Worm (Caenorhabditis elegans) whole organism, late embryonic: ENCODE results near the gene hmgr-1.
A peak's percentile ranks its signal among the peaks of the same experiment; 100 is the strongest.

Source experiments
- C08G9.2 ChIP-seq: sonication (generic microtip); optimal IDR thresholded peaks from 2 replicates; lab custom pipeline; 2016; ENCODE audit warnings: mild to moderate bottlenecking, missing genetic modification characterization, moderate library complexity, missing compliant biosample characterization
- F13H6.1 ChIP-seq: sonication (generic microtip); optimal IDR thresholded peaks from 2 replicates; lab custom pipeline; 2016; ENCODE audit warnings: missing genetic modification characterization, missing compliant biosample characterization
- K02D7.2 ChIP-seq: sonication (generic microtip); optimal IDR thresholded peaks from 2 replicates; lab custom pipeline; 2017; ENCODE audit warnings: mild to moderate bottlenecking, missing genetic modification characterization, missing compliant biosample characterization
- K09A11.1 ChIP-seq: sonication (generic microtip); optimal IDR thresholded peaks from 2 replicates; lab custom pipeline; 2017; ENCODE audit warnings: antibody characterized with exemption, mild to moderate bottlenecking, missing genetic modification characterization, missing compliant biosample characterization; ENCODE audit not compliant: insufficient read depth
- T23F11.4 ChIP-seq: fragments of 200-800 bp; sonication (Bioruptor generic); optimal IDR thresholded peaks from 2 replicates; lab custom pipeline; 2018; ENCODE audit warnings: mild to moderate bottlenecking, missing genetic modification characterization, missing compliant biosample characterization
- Y22D7AL.16 ChIP-seq: sonication (generic microtip); optimal IDR thresholded peaks from 2 replicates; lab custom pipeline; 2016; ENCODE audit warnings: missing genetic modification characterization, missing compliant biosample characterization
- ama-1 ChIP-seq: fragments of 150-350 bp; optimal IDR thresholded peaks from 2 replicates; lab custom pipeline; 2014
- ceh-14 ChIP-seq: sonication (generic microtip); optimal IDR thresholded peaks from 2 replicates; lab custom pipeline; 2016; ENCODE audit warnings: missing genotype, missing genetic modification characterization, missing compliant biosample characterization
- ceh-18 ChIP-seq: sonication (generic microtip); optimal IDR thresholded peaks from 2 replicates; lab custom pipeline; 2016; ENCODE audit warnings: missing genetic modification characterization, missing compliant biosample characterization
- ceh-19 ChIP-seq: fragments of 200-800 bp; sonication (Bioruptor generic); optimal IDR thresholded peaks from 2 replicates; lab custom pipeline; 2018; ENCODE audit warnings: mild to moderate bottlenecking, missing genetic modification characterization, missing compliant biosample characterization
- ceh-2 ChIP-seq: sonication (generic microtip); optimal IDR thresholded peaks from 2 replicates; lab custom pipeline; 2016; ENCODE audit warnings: missing genotype, missing genetic modification characterization, missing compliant biosample characterization
- ceh-31 ChIP-seq: sonication (generic microtip); optimal IDR thresholded peaks from 2 replicates; lab custom pipeline; 2016; ENCODE audit warnings: missing genetic modification characterization, missing compliant biosample characterization
- ceh-6 ChIP-seq: fragments of 200-800 bp; sonication (Bioruptor generic); optimal IDR thresholded peaks from 2 replicates; lab custom pipeline; 2018; ENCODE audit warnings: mild to moderate bottlenecking, missing genetic modification characterization, missing compliant biosample characterization
- elt-2 ChIP-seq: sonication (generic microtip); optimal IDR thresholded peaks from 2 replicates; lab custom pipeline; 2016; ENCODE audit warnings: missing genetic modification reagents, missing genetic modification characterization, missing compliant biosample characterization
- elt-4 ChIP-seq: sonication (generic microtip); optimal IDR thresholded peaks from 2 replicates; lab custom pipeline; 2016; ENCODE audit warnings: missing genetic modification characterization, missing compliant biosample characterization
- ets-4 ChIP-seq: sonication (generic microtip); optimal IDR thresholded peaks from 2 replicates; lab custom pipeline; 2016; ENCODE audit warnings: missing genetic modification characterization, missing compliant biosample characterization
- fkh-10 ChIP-seq: fragments of 150-350 bp; optimal IDR thresholded peaks from 2 replicates; lab custom pipeline; 2014; ENCODE audit warnings: missing biosample characterization, missing genetic modification reagents, missing genetic modification characterization
- fkh-6 ChIP-seq: sonication (generic microtip); optimal IDR thresholded peaks from 2 replicates; lab custom pipeline; 2016; ENCODE audit warnings: missing genetic modification characterization, missing compliant biosample characterization
- gmeb-2 ChIP-seq: sonication (generic microtip); optimal IDR thresholded peaks from 2 replicates; lab custom pipeline; 2016; ENCODE audit warnings: missing genetic modification characterization, inconsistent platforms, missing compliant biosample characterization
- hlh-30 ChIP-seq: sonication (generic microtip); optimal IDR thresholded peaks from 2 replicates; lab custom pipeline; 2017; ENCODE audit warnings: antibody characterized with exemption, missing genetic modification characterization, missing compliant biosample characterization; ENCODE audit not compliant: insufficient read depth
- lim-6 ChIP-seq: sonication (generic microtip); optimal IDR thresholded peaks from 2 replicates; lab custom pipeline; 2016; ENCODE audit warnings: missing genetic modification characterization, missing compliant biosample characterization
- madf-2 ChIP-seq: sonication (generic microtip); optimal IDR thresholded peaks from 2 replicates; lab custom pipeline; 2017; ENCODE audit warnings: missing genetic modification characterization, missing compliant biosample characterization
- nfya-1 ChIP-seq: sonication (generic microtip); optimal IDR thresholded peaks from 2 replicates; lab custom pipeline; 2017; ENCODE audit warnings: missing genetic modification characterization, mild to moderate bottlenecking, missing compliant biosample characterization, antibody characterized with exemption, moderate library complexity
- pax-1 ChIP-seq: fragments of 150-350 bp; optimal IDR thresholded peaks from 2 replicates; lab custom pipeline; 2014; ENCODE audit warnings: missing biosample characterization, missing genetic modification characterization
- pha-2 ChIP-seq: sonication (generic microtip); optimal IDR thresholded peaks from 2 replicates; lab custom pipeline; 2017; ENCODE audit warnings: mild to moderate bottlenecking, missing genetic modification characterization, missing compliant biosample characterization
- pha-4 ChIP-seq: fragments of 150-350 bp; optimal IDR thresholded peaks from 2 replicates; lab custom pipeline; 2018; ENCODE audit warnings: missing biosample characterization, missing genetic modification reagents, missing genetic modification characterization
- rnt-1 ChIP-seq: sonication (generic microtip); optimal IDR thresholded peaks from 2 replicates; lab custom pipeline; 2016; ENCODE audit warnings: missing genetic modification characterization, missing compliant biosample characterization
- sdc-2 ChIP-seq: sonication (generic microtip); optimal IDR thresholded peaks from 2 replicates; lab custom pipeline; 2016; ENCODE audit warnings: missing genotype, missing genetic modification characterization, missing compliant biosample characterization
- tbx-2 ChIP-seq: sonication (generic microtip); optimal IDR thresholded peaks from 2 replicates; lab custom pipeline; 2016; ENCODE audit warnings: missing genetic modification characterization, missing compliant biosample characterization
- tbx-7 ChIP-seq: sonication (generic microtip); optimal IDR thresholded peaks from 2 replicates; lab custom pipeline; 2016; ENCODE audit warnings: missing genotype, missing genetic modification characterization, missing compliant biosample characterization
- unc-42 ChIP-seq: sonication (generic microtip); optimal IDR thresholded peaks from 2 replicates; lab custom pipeline; 2016; ENCODE audit warnings: missing genotype, missing genetic modification characterization, missing compliant biosample characterization
- unc-55 ChIP-seq: sonication (generic microtip); optimal IDR thresholded peaks from 2 replicates; lab custom pipeline; 2017; ENCODE audit warnings: missing biosample characterization, missing genetic modification reagents, missing genetic modification characterization
- unc-86 ChIP-seq: sonication (generic microtip); optimal IDR thresholded peaks from 2 replicates; lab custom pipeline; 2016; ENCODE audit warnings: missing genetic modification characterization, missing compliant biosample characterization
- zip-5 ChIP-seq: sonication (generic microtip); optimal IDR thresholded peaks from 2 replicates; lab custom pipeline; 2016; ENCODE audit warnings: missing genetic modification characterization, missing compliant biosample characterization

Gene hmgr-1

ce11 chrIII:7370569-7370968, 11.3 kb downstream of the hmgr-1 start:
- TF ChIP-seq F13H6.1 (tag; lab: Kevin White, UChicago) (no peak), ama-1 (lab: Kevin White, UChicago) (no peak), fkh-10 (GFP tag; lab: Kevin White, UChicago) (no peak), rnt-1 (tag; lab: Kevin White, UChicago) (no peak), K09A11.1 (no peak), fkh-6 (no peak), ets-4 (tag; lab: Kevin White, UChicago) (no peak), pha-4 (tag; lab: Kevin White, UChicago) (no peak), elt-4 (tag; lab: Kevin White, UChicago) (no peak), C08G9.2 (tag; lab: Kevin White, UChicago) (no peak), T23F11.4 (GFP tag; lab: Kevin White, UChicago) (no peak), ceh-6 (GFP tag; lab: Kevin White, UChicago) (no peak)

ce11 chrIII:7373802-7374435, 14.6 kb downstream of the hmgr-1 start:
- no peak for TF ChIP-seq elt-4 (tag; lab: Kevin White, UChicago)
- no peak for TF ChIP-seq lim-6 (tag; lab: Kevin White, UChicago)
- no peak for TF ChIP-seq zip-5
- no peak for TF ChIP-seq madf-2 (tag; lab: Kevin White, UChicago)
- TF ChIP-seq, all 69 proteins: peak for 0

DNA sequence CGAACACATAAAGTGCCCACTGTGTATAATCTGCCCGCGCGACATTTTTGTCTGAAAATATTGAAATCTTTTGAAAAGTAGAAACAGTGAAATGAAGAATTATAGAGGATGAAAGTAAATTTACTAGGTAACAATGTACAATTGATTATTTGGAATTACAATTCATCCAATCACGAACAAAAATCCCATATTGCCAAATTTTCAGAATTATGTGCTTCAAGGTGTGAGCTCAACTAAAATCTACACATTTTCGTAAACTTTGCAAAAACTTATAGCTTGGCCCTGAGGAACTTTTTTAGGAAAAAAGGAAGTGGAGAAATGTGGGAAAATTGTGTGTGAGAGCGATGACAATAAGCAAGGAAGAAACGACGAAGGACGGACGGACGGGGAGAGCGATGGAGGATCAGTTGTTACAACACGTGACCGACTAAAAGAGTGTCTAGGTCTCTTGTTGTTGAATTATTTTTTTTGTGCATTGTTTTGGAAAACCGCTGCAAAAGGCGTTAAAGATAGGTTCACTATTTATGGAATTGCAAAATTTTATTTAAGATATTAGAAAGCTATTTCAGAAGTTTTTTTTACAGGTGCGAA, 15.5 kb downstream of the hmgr-1 start, which contains the start of gene mml-1:
TSS of gene mml-1 (minus strand) at position 51 of the 591 bp plus-strand sequence.
- TF ChIP-seq hlh-30 (tag; lab: Kevin White, UChicago), result peak; percentile 78
- TF ChIP-seq gmeb-2, result no peak

- TF ChIP-seq ceh-19 (GFP tag; lab: Kevin White, UChicago) (no peak), pha-4 (tag; lab: Kevin White, UChicago) (no peak), unc-86 (tag; lab: Kevin White, UChicago) (no peak), elt-2 (tag; lab: Kevin White, UChicago) (peak; percentile 61), ceh-2 (tag; lab: Kevin White, UChicago) (no peak), Y22D7AL.16 (tag; lab: Kevin White, UChicago) (no peak)
Measured at ce11 chrIII:7375434-7375833, 16.1 kb downstream of the hmgr-1 start.

ce11 chrIII:7376143-7376802, 17.0 kb downstream of the hmgr-1 start:
- TF ChIP-seq tbx-7 (tag; lab: Kevin White, UChicago) (no peak), ceh-18 (tag; lab: Kevin White, UChicago) (peak; percentile 21), ceh-14 (tag; lab: Kevin White, UChicago) (no peak), pax-1 (tag; lab: Kevin White, UChicago) (peak; percentile 36), pha-2 (tag; lab: Kevin White, UChicago) (no peak), unc-55 (GFP tag; lab: Kevin White, UChicago) (peak; percentile 12), hlh-30 (tag; lab: Kevin White, UChicago) (peak; percentile 88), unc-42 (tag; lab: Kevin White, UChicago) (peak; percentile 20), nfya-1 (tag; lab: Kevin White, UChicago) (peak; percentile 21), tbx-2 (tag; lab: Kevin White, UChicago) (peak; percentile 41), K02D7.2 (tag; lab: Kevin White, UChicago) (no peak), sdc-2 (tag; lab: Kevin White, UChicago) (no peak), ceh-31 (peak; percentile 34)
